Fruit fly (Drosophila melanogaster): ENCODE results near the gene Trmt6.

Trmt6 gene

dm6 chr2L:6553041-6553796 is 8.9 kb downstream of the Trmt6 start:
- TF ChIP-seq Hr4 (GFP tag; optimal IDR thresholded peaks at IDR 0.05) (no peak), svp (GFP tag) (peak; percentile 94), CG11762 (GFP tag; optimal IDR thresholded peaks at IDR 0.05; ENCODE audit: insufficient read depth) (no peak), CG3032 (tag; optimal IDR thresholded peaks at IDR 0.05) (no peak), Smox (GFP tag; optimal IDR thresholded peaks at IDR 0.05) (no peak), CG8319 (GFP tag; optimal IDR thresholded peaks at IDR 0.05) (no peak), esn (GFP tag; optimal IDR thresholded peaks at IDR 0.05) (peak; percentile 17), Eip93F (GFP tag; optimal IDR thresholded peaks at IDR 0.05) (no peak), CG6808 (GFP tag; optimal IDR thresholded peaks at IDR 0.05) (peak; percentile 23), cyc (GFP tag; optimal IDR thresholded peaks at IDR 0.05) (no peak), net (GFP tag; optimal IDR thresholded peaks at IDR 0.05) (no peak), Gug (GFP tag; IDR thresholded peaks at IDR 0.05) (no peak), Sox15 (GFP tag; optimal IDR thresholded peaks at IDR 0.05) (no peak), fd85E (GFP tag; optimal IDR thresholded peaks at IDR 0.05) (no peak), CG15336 (GFP tag; IDR thresholded peaks at IDR 0.05) (no peak; the same call in 1 of the 2 replicates), Eip78C (GFP tag) (peak; percentile 48), fd59A (GFP tag; optimal IDR thresholded peaks at IDR 0.05) (no peak), Hr38 (GFP tag; optimal IDR thresholded peaks at IDR 0.05) (no peak), fkh (GFP tag; optimal IDR thresholded peaks at IDR 0.05) (no peak), CG9139 (GFP tag; optimal IDR thresholded peaks at IDR 0.05) (no peak), Met (GFP tag; optimal IDR thresholded peaks at IDR 0.05) (peak; percentile 26), CG6163 (GFP tag; IDR thresholded peaks at IDR 0.05) (no peak), lz (GFP tag; optimal IDR thresholded peaks at IDR 0.05) (no peak), Sox102F (GFP tag; optimal IDR thresholded peaks at IDR 0.05) (no peak), CG6276 (GFP tag; optimal IDR thresholded peaks at IDR 0.05) (no peak), Ets96B (tag; optimal IDR thresholded peaks at IDR 0.05) (no peak), pdm3 (GFP tag; optimal IDR thresholded peaks at IDR 0.05) (peak; percentile 20), Lpt (GFP tag; optimal IDR thresholded peaks at IDR 0.05) (no peak), acj6 (GFP tag; optimal IDR thresholded peaks at IDR 0.05) (no peak), Eip75B (GFP tag; optimal IDR thresholded peaks at IDR 0.05) (peak; percentile 10), CG4318 (GFP tag; optimal IDR thresholded peaks at IDR 0.05) (no peak), eg (GFP tag; IDR thresholded peaks at IDR 0.05) (no peak), Sox14 (GFP tag; optimal IDR thresholded peaks at IDR 0.05) (peak; percentile 46), topi (GFP tag; optimal IDR thresholded peaks at IDR 0.05) (no peak), CG8632 (GFP tag; optimal IDR thresholded peaks at IDR 0.05) (no peak), CG3919 (GFP tag; optimal IDR thresholded peaks at IDR 0.05) (no peak), CG32006 (GFP tag; optimal IDR thresholded peaks at IDR 0.05) (no peak), Blimp-1 (GFP tag; optimal IDR thresholded peaks at IDR 0.05) (no peak), CG10631 (GFP tag; optimal IDR thresholded peaks at IDR 0.05) (no peak), dsx (GFP tag; optimal IDR thresholded peaks at IDR 0.05; ENCODE audit: poor library complexity, severe bottlenecking) (peak; percentile 5), vri (GFP tag; optimal IDR thresholded peaks at IDR 0.05) (no peak), OdsH (GFP tag; optimal IDR thresholded peaks at IDR 0.05) (no peak), Ets21C (GFP tag; optimal IDR thresholded peaks at IDR 0.05) (no peak), CG6792 (GFP tag; optimal IDR thresholded peaks at IDR 0.05) (no peak), CG34406 (GFP tag; optimal IDR thresholded peaks at IDR 0.05) (no peak), CG10669 (GFP tag; optimal IDR thresholded peaks at IDR 0.05) (peak; percentile 4), ss (GFP tag; optimal IDR thresholded peaks at IDR 0.05) (peak in 1 of 2 experiments; percentile 55), dac (GFP tag; optimal IDR thresholded peaks at IDR 0.05) (no peak), CG31627 (GFP tag; optimal IDR thresholded peaks at IDR 0.05) (no peak), spab (GFP tag; optimal IDR thresholded peaks at IDR 0.05) (no peak), CG7368 (GFP tag; optimal IDR thresholded peaks at IDR 0.05) (no peak), CG8119 (GFP tag; IDR thresholded peaks at IDR 0.05) (no peak)

Measured in whole organism, prepupa.